Worm (Caenorhabditis elegans): ENCODE results near the gene gtr-1.

gtr-1 gene

DNA sequence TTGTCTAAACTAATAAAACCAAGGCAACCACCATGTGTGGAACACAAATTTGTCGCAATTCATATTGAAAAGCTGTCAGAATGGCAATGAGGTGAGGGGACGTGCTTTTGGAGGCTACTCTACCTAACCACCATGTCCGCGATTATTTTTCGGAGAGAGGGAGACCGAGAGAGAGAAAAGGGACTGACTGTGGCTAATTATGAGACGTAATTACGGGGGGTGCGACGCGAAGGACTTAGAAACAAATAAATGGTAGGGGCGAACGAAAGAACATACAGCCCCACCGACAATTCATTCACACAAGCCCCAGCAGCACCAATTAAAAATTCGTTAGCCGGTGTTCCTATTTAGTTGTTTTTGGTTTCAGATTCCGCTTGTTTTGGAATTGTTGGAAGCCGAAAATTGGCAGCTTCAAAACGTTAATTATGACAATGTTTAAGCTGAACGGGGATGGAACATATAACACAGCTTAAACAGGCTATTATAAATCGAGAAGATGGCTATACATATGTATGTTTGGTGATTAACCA lies 50.2 kb downstream of the gtr-1 start:
- TF ChIP-seq ceh-83 (GFP tag; optimal IDR thresholded peaks at IDR 0.05) (no peak), tbx-8 (GFP tag; optimal IDR thresholded peaks at IDR 0.05) (no peak), cnd-1 (tag; optimal IDR thresholded peaks at IDR 0.05) (peak; percentile 36), nhr-28 (tag; optimal IDR thresholded peaks at IDR 0.05) (no peak), nhr-76 (tag; optimal IDR thresholded peaks at IDR 0.05) (no peak), ceh-43 (GFP tag; optimal IDR thresholded peaks at IDR 0.05) (peak; percentile 92), nhr-237 (tag; optimal IDR thresholded peaks at IDR 0.05) (no peak), ceh-39 (tag; optimal IDR thresholded peaks at IDR 0.05) (no peak), mab-5 (tag; optimal IDR thresholded peaks at IDR 0.05) (no peak), lin-32 (GFP tag; optimal IDR thresholded peaks at IDR 0.05) (no peak), ztf-11 (tag; optimal IDR thresholded peaks at IDR 0.05) (peak; percentile 46), M03D4.4 (tag; optimal IDR thresholded peaks at IDR 0.05) (no peak), flh-1 (GFP tag; optimal IDR thresholded peaks at IDR 0.05) (no peak), hlh-1 (tag; optimal IDR thresholded peaks at IDR 0.05) (no peak), pha-4 (tag; optimal IDR thresholded peaks at IDR 0.05) (no peak), snpc-4 (tag; optimal IDR thresholded peaks at IDR 0.05) (no peak), drap-1 (GFP tag; optimal IDR thresholded peaks at IDR 0.05) (no peak), bed-3 (GFP tag; optimal IDR thresholded peaks at IDR 0.05) (no peak), blmp-1 (tag; optimal IDR thresholded peaks at IDR 0.05) (no peak), unc-62 (GFP tag; optimal IDR thresholded peaks at IDR 0.05) (no peak), sem-2 (GFP tag; optimal IDR thresholded peaks at IDR 0.05) (no peak), unc-39 (tag; optimal IDR thresholded peaks at IDR 0.05) (no peak), mls-2 (tag; optimal IDR thresholded peaks at IDR 0.05) (peak; percentile 87), elt-1 (tag; optimal IDR thresholded peaks at IDR 0.05; ENCODE audit: borderline replicate concordance, insufficient read depth) (no peak), mep-1 (tag; optimal IDR thresholded peaks at IDR 0.05) (no peak), lsy-2 (tag; optimal IDR thresholded peaks at IDR 0.05) (no peak), zip-8 (tag; optimal IDR thresholded peaks at IDR 0.05) (no peak), nhr-2 (tag; optimal IDR thresholded peaks at IDR 0.05) (no peak), ces-1 (GFP tag; optimal IDR thresholded peaks at IDR 0.05) (no peak), ham-2 (GFP tag; optimal IDR thresholded peaks at IDR 0.05) (peak; percentile 75), sptf-1 (tag; optimal IDR thresholded peaks at IDR 0.05) (peak; percentile 86), elt-3 (tag; optimal IDR thresholded peaks at IDR 0.05) (no peak), unc-120 (tag; optimal IDR thresholded peaks at IDR 0.05; ENCODE audit: poor library complexity, severe bottlenecking) (no peak), lin-13 (tag; optimal IDR thresholded peaks at IDR 0.05) (no peak), nhr-12 (tag; optimal IDR thresholded peaks at IDR 0.05) (no peak)

DNA sequence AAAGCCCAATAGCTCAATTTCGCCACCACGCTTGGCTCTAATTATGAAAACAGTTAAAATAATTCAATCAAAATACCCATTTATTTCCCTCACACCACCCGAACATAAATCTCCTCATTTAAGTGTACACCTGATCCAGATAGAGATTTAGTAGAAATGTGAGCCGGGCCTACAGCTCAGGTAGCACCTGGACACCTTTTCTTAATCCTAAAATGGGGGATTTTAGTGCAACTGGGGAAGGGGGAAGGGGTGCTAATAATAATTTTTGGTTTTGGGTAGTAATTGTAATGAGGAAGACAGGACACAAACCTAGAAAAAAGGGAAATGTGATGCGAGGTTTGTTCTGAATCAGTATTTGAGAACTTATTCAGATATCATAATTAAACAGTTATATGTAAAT lies 51.0 kb downstream of the gtr-1 start:
- TF ChIP-seq pha-4 (tag; optimal IDR thresholded peaks at IDR 0.05) (no peak), lin-13 (tag; optimal IDR thresholded peaks at IDR 0.05) (no peak), ceh-43 (GFP tag; optimal IDR thresholded peaks at IDR 0.05) (no peak), nhr-76 (tag; optimal IDR thresholded peaks at IDR 0.05) (no peak), tbx-8 (GFP tag; optimal IDR thresholded peaks at IDR 0.05) (no peak), snpc-4 (tag; optimal IDR thresholded peaks at IDR 0.05) (no peak), elt-3 (tag; optimal IDR thresholded peaks at IDR 0.05) (no peak), zip-8 (tag; optimal IDR thresholded peaks at IDR 0.05) (no peak), ham-2 (GFP tag; optimal IDR thresholded peaks at IDR 0.05) (no peak)

Measured in whole organism, mixed stage, embryonic.